Worm (Caenorhabditis elegans): Measurements from ENCODE around the gene gcy-9.

DNA sequence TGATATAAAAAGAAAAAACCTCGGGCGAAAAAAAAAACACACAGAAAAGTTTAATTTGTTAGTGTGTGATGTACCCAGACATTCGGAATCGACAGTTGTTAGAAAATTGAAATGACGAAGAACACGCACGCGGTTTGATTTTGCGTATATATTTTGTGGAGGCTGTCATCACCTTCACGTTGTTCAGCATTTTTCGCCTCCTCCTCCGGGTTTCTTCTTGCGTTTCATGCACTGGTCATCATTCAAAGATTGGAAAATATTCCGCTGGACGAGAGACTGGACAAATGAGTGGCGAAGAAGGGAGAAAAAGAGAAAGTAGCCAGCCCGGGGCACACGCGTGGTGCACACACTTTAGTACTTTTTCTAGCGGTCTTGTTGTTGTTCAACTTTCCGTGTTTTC is 7.2 kb upstream of the gcy-9 start:
- TF ChIP-seq nhr-11 (tag; optimal IDR thresholded peaks at IDR 0.05) (no peak), fkh-10 (GFP tag; optimal IDR thresholded peaks at IDR 0.05) (no peak)
